Worm (Caenorhabditis elegans): ENCODE results near the gene let-721.

Gene let-721

DNA sequence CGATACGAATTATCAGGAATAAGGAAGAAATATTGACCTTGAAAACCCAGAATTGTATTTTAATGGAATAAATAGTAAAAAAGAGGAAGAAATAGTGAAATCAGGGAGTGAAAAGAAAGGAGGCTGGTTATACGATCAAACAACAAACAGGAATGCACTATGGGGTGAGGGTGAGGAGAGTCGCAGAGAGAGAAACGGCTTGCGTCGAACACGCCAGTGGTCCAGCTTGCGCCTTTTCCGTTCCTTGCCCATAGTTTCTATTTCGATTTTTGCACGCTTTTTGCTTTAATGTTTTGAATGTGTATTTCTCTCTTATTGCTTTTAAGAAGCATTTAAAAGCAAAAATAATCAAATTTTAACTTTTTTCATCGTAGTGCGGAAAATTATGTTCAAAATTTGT lies 7.0 kb upstream of the let-721 start:
- TF ChIP-seq unc-86 (tag; optimal IDR thresholded peaks at IDR 0.05) (peak; percentile 52), skn-1 (tag; optimal IDR thresholded peaks at IDR 0.05) (peak; percentile 82), mdl-1 (tag; optimal IDR thresholded peaks at IDR 0.05) (peak in 1 of 2 experiments; percentile 58), dsc-1 (tag; optimal IDR thresholded peaks at IDR 0.05) (peak; percentile 29), Y116A8C.19 (tag; optimal IDR thresholded peaks at IDR 0.05; ENCODE audit: borderline replicate concordance) (no peak), mef-2 (tag; optimal IDR thresholded peaks at IDR 0.05) (peak; percentile 7), vab-15 (tag; optimal IDR thresholded peaks at IDR 0.05) (no peak), ces-1 (GFP tag; optimal IDR thresholded peaks at IDR 0.05) (no peak), lir-3 (tag; optimal IDR thresholded peaks at IDR 0.05; ENCODE audit: poor library complexity) (peak; percentile 12), zip-4 (GFP tag; optimal IDR thresholded peaks at IDR 0.05) (no peak), grh-1 (GFP tag; IDR thresholded peaks at IDR 0.05) (no peak), lin-15B (tag; optimal IDR thresholded peaks at IDR 0.05) (peak; percentile 55), aly-2 (tag; optimal IDR thresholded peaks at IDR 0.05) (peak; percentile 43), nhr-77 (tag; optimal IDR thresholded peaks at IDR 0.05) (peak; percentile 85), ceh-82 (tag; optimal IDR thresholded peaks at IDR 0.05) (peak; percentile 50 to 88 (median 73)), tbx-2 (tag; optimal IDR thresholded peaks at IDR 0.05) (peak; percentile 64), nhr-90 (tag; optimal IDR thresholded peaks at IDR 0.05; ENCODE audit: poor library complexity) (peak; percentile 30), hpl-2 (GFP tag; optimal IDR thresholded peaks at IDR 0.05) (peak; percentile 49), mab-9 (GFP tag; IDR thresholded peaks at IDR 0.05) (no peak), nhr-20 (tag; optimal IDR thresholded peaks at IDR 0.05) (peak; percentile 77), pax-3 (tag; optimal IDR thresholded peaks at IDR 0.05) (no peak), zag-1 (tag; optimal IDR thresholded peaks at IDR 0.05) (peak; percentile 11), unc-130 (tag; optimal IDR thresholded peaks at IDR 0.05) (no peak), efl-3 (GFP tag; optimal IDR thresholded peaks at IDR 0.05) (no peak), isw-1 (GFP tag; IDR thresholded peaks at IDR 0.05) (peak; percentile 46), dpl-1 (GFP tag; optimal IDR thresholded peaks at IDR 0.05) (peak; percentile 73 to 79 (median 76)), snu-23 (GFP tag; optimal IDR thresholded peaks at IDR 0.05) (peak; percentile 86), nhr-85 (tag) (peak; percentile 83), nhr-12 (tag; optimal IDR thresholded peaks at IDR 0.05) (no peak), nhr-47 (tag; optimal IDR thresholded peaks at IDR 0.05) (peak; percentile 65), swsn-7 (tag; optimal IDR thresholded peaks at IDR 0.05) (peak; percentile 75), fkh-4 (tag; optimal IDR thresholded peaks at IDR 0.05; ENCODE audit: borderline replicate concordance) (no peak), fkh-8 (tag; optimal IDR thresholded peaks at IDR 0.05) (peak; percentile 75), pqm-1 (tag; optimal IDR thresholded peaks at IDR 0.05) (no peak), F16B12.6 (tag; optimal IDR thresholded peaks at IDR 0.05) (peak; percentile 55), lin-14 (GFP tag; optimal IDR thresholded peaks at IDR 0.05) (peak; percentile 92), lin-13 (GFP tag; optimal IDR thresholded peaks at IDR 0.05) (peak; percentile 82), ceh-88 (GFP tag; IDR thresholded peaks at IDR 0.05) (peak; percentile 51; the same call in 1 of the 2 replicates), lin-35 (GFP tag; optimal IDR thresholded peaks at IDR 0.05) (peak; percentile 84 to 89), C16A3.4 (tag; optimal IDR thresholded peaks at IDR 0.05) (peak; percentile 92), nhr-71 (tag; optimal IDR thresholded peaks at IDR 0.05) (peak; percentile 85), ceh-90 (tag; optimal IDR thresholded peaks at IDR 0.05) (no peak), elt-3 (tag; optimal IDR thresholded peaks at IDR 0.05) (peak in 3 of 6 experiments; percentile 18 to 74 (median 60)), xbp-1 (tag; optimal IDR thresholded peaks at IDR 0.05) (peak; percentile 65), nhr-19 (GFP tag; conservative IDR thresholded peaks at IDR 0.05) (peak; percentile 78), blmp-1 (tag; optimal IDR thresholded peaks at IDR 0.05) (peak; percentile 93), mep-1 (tag; optimal IDR thresholded peaks at IDR 0.05) (peak; percentile 49), efl-1 (optimal IDR thresholded peaks at IDR 0.05) (peak; percentile 84 to 89), efl-1 (GFP tag; optimal IDR thresholded peaks at IDR 0.05 in 1 of 2) (peak; percentile 72 to 97), fos-1 (tag; optimal IDR thresholded peaks at IDR 0.05) (peak; percentile 70), ztf-4 (tag; optimal IDR thresholded peaks at IDR 0.05) (peak; percentile 66), jun-1 (tag; optimal IDR thresholded peaks at IDR 0.05) (peak; percentile 56), rnt-1 (tag; optimal IDR thresholded peaks at IDR 0.05) (peak; percentile 83)

Data from whole organism, L1 larva.